Worm (Caenorhabditis elegans): ENCODE data around the gene F19B10.2.

F19B10.2 gene

DNA sequence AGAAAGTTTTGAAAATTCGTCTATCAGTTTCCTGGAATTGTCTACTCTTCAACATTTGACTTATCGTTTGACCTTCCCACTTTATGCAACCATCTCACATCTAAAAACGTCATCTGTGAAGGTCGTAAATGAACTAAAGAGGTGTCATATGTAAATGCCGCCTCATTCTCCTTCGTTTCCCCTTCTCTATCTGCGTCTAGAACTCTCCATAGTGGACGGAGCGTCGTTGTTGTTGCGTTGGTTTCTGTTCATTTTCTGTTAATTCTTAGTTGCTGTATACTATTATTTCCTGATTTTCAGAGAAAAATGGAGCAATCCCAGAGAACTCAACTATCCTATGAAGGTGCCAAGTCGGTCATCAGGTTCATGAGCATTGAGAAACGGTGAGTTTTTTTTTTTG, 41.7 kb downstream of the F19B10.2 start, which contains the start of gene fbxc-52:
Gene fbxc-52 (plus strand): TSS at position 301 of the 400 bp plus-strand sequence.
- TF ChIP-seq nhr-77 (tag; optimal IDR thresholded peaks at IDR 0.05) (no peak), pqm-1 (tag; optimal IDR thresholded peaks at IDR 0.05) (no peak), hlh-30 (tag; optimal IDR thresholded peaks at IDR 0.05; ENCODE audit: insufficient read depth) (no peak), ceh-44 (GFP tag; IDR thresholded peaks at IDR 0.05) (no peak), mep-1 (tag; optimal IDR thresholded peaks at IDR 0.05) (no peak), nhr-11 (tag; optimal IDR thresholded peaks at IDR 0.05) (no peak), unc-39 (tag; optimal IDR thresholded peaks at IDR 0.05) (no peak), snpc-4 (tag; optimal IDR thresholded peaks at IDR 0.05) (no peak), lir-3 (tag; optimal IDR thresholded peaks at IDR 0.05) (no peak), mxl-3 (GFP tag; optimal IDR thresholded peaks at IDR 0.05) (no peak), ceh-28 (tag; optimal IDR thresholded peaks at IDR 0.05) (no peak), rbr-2 (tag; optimal IDR thresholded peaks at IDR 0.05) (no peak), lsy-2 (tag; optimal IDR thresholded peaks at IDR 0.05) (no peak), lin-1 (GFP tag; IDR thresholded peaks at IDR 0.05) (no peak)

DNA sequence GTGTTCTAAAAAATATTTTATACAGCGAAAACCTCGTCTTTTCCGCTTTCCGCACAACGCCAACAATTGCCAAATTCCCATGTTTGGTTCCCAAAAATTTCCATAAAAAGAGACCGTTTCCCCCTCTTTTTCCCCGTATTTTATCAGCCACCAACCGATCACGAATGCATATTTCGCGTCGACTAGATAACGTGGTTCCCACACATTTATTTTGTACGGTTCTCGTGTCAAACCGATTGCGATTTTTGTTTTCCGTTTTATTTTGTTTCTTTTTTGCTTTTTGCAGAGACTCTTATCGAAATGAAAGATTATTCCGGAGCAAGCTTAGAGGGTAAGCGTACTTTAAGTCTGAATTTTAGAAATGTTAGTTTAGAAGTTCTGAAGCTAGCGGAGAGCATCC, 45.7 kb downstream of the F19B10.2 start, which contains the start of gene C46E10.3:
Gene C46E10.3 (plus strand): TSS at position 301 of the 400 bp plus-strand sequence.
- no peak for TF ChIP-seq nhr-77 (tag; optimal IDR thresholded peaks at IDR 0.05)
- TF ChIP-seq fos-1 (tag; optimal IDR thresholded peaks at IDR 0.05), result no peak
- TF ChIP-seq ztf-11 (tag; optimal IDR thresholded peaks at IDR 0.05), result no peak
- TF ChIP-seq daf-12 (tag; optimal IDR thresholded peaks at IDR 0.05), result no peak
- TF ChIP-seq tra-1 (GFP tag; IDR thresholded peaks at IDR 0.05), result no peak
- TF ChIP-seq hlh-30 (tag; optimal IDR thresholded peaks at IDR 0.05; ENCODE audit: insufficient read depth), result no peak
- TF ChIP-seq F44E2.7 (GFP tag; IDR thresholded peaks at IDR 0.05), result no peak
- no peak for TF ChIP-seq madf-9 (GFP tag; conservative IDR thresholded peaks at IDR 0.05)

DNA sequence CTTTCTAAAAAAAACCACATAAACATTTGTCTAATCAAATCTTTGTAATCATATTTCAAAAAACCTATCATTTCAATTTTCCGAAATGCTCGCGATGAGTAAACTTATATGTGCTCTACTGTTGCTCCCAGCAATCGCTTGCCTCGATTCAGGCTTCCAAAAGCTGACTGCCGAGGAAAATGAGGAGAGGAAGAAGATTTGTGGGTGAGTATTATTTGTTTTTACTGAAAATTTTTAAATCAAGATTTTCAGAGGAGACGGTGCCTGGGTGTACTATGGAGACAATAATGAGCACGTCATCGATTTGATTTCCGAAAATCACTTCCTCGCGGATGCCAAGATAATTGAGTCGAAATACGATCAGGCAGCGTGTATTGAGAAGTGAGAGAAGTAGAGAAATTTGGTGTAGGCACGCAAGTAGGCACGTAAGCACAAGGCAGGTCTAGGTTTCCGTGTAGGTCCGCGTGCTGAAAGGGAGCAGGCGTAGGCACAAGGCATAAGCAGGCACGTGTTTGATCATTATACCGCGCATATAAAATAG, 49.0 kb downstream of the F19B10.2 start, which contains the start of gene C46E10.1:
Gene C46E10.1 (plus strand): TSS at position 51 of the 541 bp plus-strand sequence.
- TF ChIP-seq ztf-11 (tag; optimal IDR thresholded peaks at IDR 0.05) (no peak), T20F7.1 (GFP tag; optimal IDR thresholded peaks at IDR 0.05) (no peak), set-16 (GFP tag; IDR thresholded peaks at IDR 0.05) (no peak), aha-1 (tag) (peak; percentile 90), ztf-7 (tag; optimal IDR thresholded peaks at IDR 0.05) (no peak)

Data from whole organism, L4 larva.